Fruit fly (Drosophila melanogaster) whole organism, prepupa: ENCODE results near the gene ago.

Source experiments
- Blimp-1 ChIP-seq: fragments of 200-800 bp; sonication (Bioruptor generic); optimal IDR thresholded peaks from 3 replicates; lab custom pipeline; 2017; ENCODE audit warnings: missing biosample characterization, missing genetic modification characterization, mild to moderate bottlenecking, moderate library complexity, missing genetic modification reagents
- CG10669 ChIP-seq: fragments of 200-800 bp; sonication (Bioruptor generic); optimal IDR thresholded peaks from 3 replicates; lab custom pipeline; 2018; ENCODE audit warnings: missing biosample characterization, mild to moderate bottlenecking, missing genetic modification characterization, moderate library complexity
- CG11294 ChIP-seq: fragments of 200-800 bp; sonication (Bioruptor generic); IDR thresholded peaks from 2 replicates; pipeline ENCODE4 v1.3.6; 2022; ENCODE audit warnings: missing biosample characterization, missing genetic modification characterization
- CG11762 ChIP-seq: fragments of 200-800 bp; sonication (Bioruptor generic); optimal IDR thresholded peaks from 3 replicates; lab custom pipeline; 2016; ENCODE audit warnings: missing biosample characterization, missing genetic modification characterization; ENCODE audit not compliant: insufficient read depth
- CG11902 ChIP-seq: fragments of 200-800 bp; sonication (Bioruptor generic); optimal IDR thresholded peaks from 3 replicates; lab custom pipeline; 2016; ENCODE audit warnings: missing biosample characterization, missing genetic modification characterization
- CG1621 ChIP-seq: fragments of 200-800 bp; sonication (Bioruptor generic); optimal IDR thresholded peaks from 3 replicates; lab custom pipeline; 2018; ENCODE audit warnings: missing biosample characterization, mild to moderate bottlenecking, missing genetic modification characterization
- CG16779 ChIP-seq: fragments of 200-800 bp; sonication (Bioruptor generic); optimal IDR thresholded peaks from 3 replicates; lab custom pipeline; 2017; ENCODE audit warnings: missing biosample characterization, mild to moderate bottlenecking, missing genetic modification characterization
- CG3032 ChIP-seq: fragments of 200-800 bp; optimal IDR thresholded peaks from 2 replicates; lab custom pipeline; 2019; ENCODE audit warnings: missing biosample characterization, mild to moderate bottlenecking, missing genetic modification characterization, moderate library complexity
- CG31627 ChIP-seq: fragments of 200-800 bp; sonication (Bioruptor generic); optimal IDR thresholded peaks from 3 replicates; lab custom pipeline; 2016; ENCODE audit warnings: missing biosample characterization, missing genetic modification characterization
- CG32006 ChIP-seq: fragments of 200-800 bp; sonication (Bioruptor generic); optimal IDR thresholded peaks from 3 replicates; lab custom pipeline; 2017; ENCODE audit warnings: missing biosample characterization, mild to moderate bottlenecking, missing genetic modification characterization
- CG34406 ChIP-seq: fragments of 200-800 bp; sonication (Bioruptor generic); optimal IDR thresholded peaks from 3 replicates; lab custom pipeline; 2016; ENCODE audit warnings: missing biosample characterization, missing genetic modification characterization
- CG3919 ChIP-seq: fragments of 200-800 bp; sonication (Bioruptor generic); optimal IDR thresholded peaks from 3 replicates; lab custom pipeline; 2016; ENCODE audit warnings: missing biosample characterization, missing genetic modification characterization
- CG4318 ChIP-seq: fragments of 200-800 bp; sonication (Bioruptor generic); optimal IDR thresholded peaks from 3 replicates; lab custom pipeline; 2017; ENCODE audit warnings: missing biosample characterization, mild to moderate bottlenecking, missing genetic modification characterization
- CG6163 ChIP-seq: fragments of 200-800 bp; sonication (Bioruptor generic); IDR thresholded peaks from 3 replicates; pipeline ENCODE4 v1.3.6; 2022; ENCODE audit warnings: missing biosample characterization, missing genetic modification characterization
- CG6276 ChIP-seq: fragments of 200-800 bp; sonication (Bioruptor generic); optimal IDR thresholded peaks from 2 replicates; lab custom pipeline; 2017; ENCODE audit warnings: missing biosample characterization, mild to moderate bottlenecking, missing genetic modification characterization
- CG6808 ChIP-seq: fragments of 200-800 bp; sonication (Bioruptor generic); optimal IDR thresholded peaks from 3 replicates; lab custom pipeline; 2017; ENCODE audit warnings: missing biosample characterization, missing genetic modification characterization, mild to moderate bottlenecking, moderate library complexity, missing genetic modification reagents
- CG8119 ChIP-seq: fragments of 200-800 bp; sonication (Bioruptor generic); IDR thresholded peaks from 3 replicates; pipeline ENCODE4 v1.3.6; 2022; ENCODE audit warnings: missing biosample characterization, missing genetic modification characterization
- CG8319 ChIP-seq: fragments of 200-800 bp; sonication (Bioruptor generic); optimal IDR thresholded peaks from 3 replicates; lab custom pipeline; 2016; ENCODE audit warnings: missing biosample characterization, missing genetic modification characterization
- CG8632 ChIP-seq: fragments of 200-800 bp; sonication (Bioruptor generic); optimal IDR thresholded peaks from 3 replicates; lab custom pipeline; 2016; ENCODE audit warnings: missing biosample characterization, missing genetic modification characterization
- Eip75B ChIP-seq: fragments of 200-800 bp; sonication (Bioruptor generic); optimal IDR thresholded peaks from 3 replicates; lab custom pipeline; 2016; ENCODE audit warnings: missing biosample characterization, missing genetic modification characterization
- Eip78C ChIP-seq: fragments of 200-800 bp; sonication (Bioruptor generic); peaks from one replicate; lab custom pipeline; 2016; ENCODE audit warnings: missing biosample characterization, missing genetic modification characterization
- Eip93F ChIP-seq: fragments of 200-800 bp; sonication (Bioruptor generic); optimal IDR thresholded peaks from 2 replicates; lab custom pipeline; 2016; ENCODE audit warnings: missing biosample characterization, mild to moderate bottlenecking, missing genetic modification characterization
- Ets21C ChIP-seq: fragments of 200-800 bp; sonication (Bioruptor generic); optimal IDR thresholded peaks from 3 replicates; lab custom pipeline; 2016; ENCODE audit warnings: missing biosample characterization, missing genetic modification characterization
- Ets96B ChIP-seq: fragments of 200-800 bp; optimal IDR thresholded peaks from 2 replicates; lab custom pipeline; 2019; ENCODE audit warnings: missing biosample characterization, mild to moderate bottlenecking, missing genetic modification characterization, moderate library complexity
- Gug ChIP-seq: fragments of 200-800 bp; sonication (Bioruptor generic); IDR thresholded peaks from 2 replicates; pipeline ENCODE4 v1.3.6; 2022; ENCODE audit warnings: missing biosample characterization, missing genetic modification characterization
- Hr38 ChIP-seq: sonication (Bioruptor generic); optimal IDR thresholded peaks from 2 replicates; lab custom pipeline; 2016; ENCODE audit warnings: missing biosample characterization, missing genetic modification characterization
- Hr39 ChIP-seq: fragments of 200-800 bp; sonication (Bioruptor generic); optimal IDR thresholded peaks from 2 replicates; lab custom pipeline; 2016; ENCODE audit warnings: missing biosample characterization, missing genetic modification characterization
- Hr4 ChIP-seq: fragments of 200-800 bp; sonication (Bioruptor generic); optimal IDR thresholded peaks from 3 replicates; lab custom pipeline; 2016; ENCODE audit warnings: missing biosample characterization, missing genetic modification characterization
- Lpt ChIP-seq: fragments of 200-800 bp; sonication (Bioruptor generic); optimal IDR thresholded peaks from 3 replicates; lab custom pipeline; 2016; ENCODE audit warnings: missing biosample characterization, missing genetic modification characterization
- Met ChIP-seq: fragments of 200-800 bp; sonication (Bioruptor generic); optimal IDR thresholded peaks from 3 replicates; lab custom pipeline; 2016; ENCODE audit warnings: missing biosample characterization, missing genetic modification characterization
- OdsH ChIP-seq: fragments of 200-800 bp; sonication (Bioruptor generic); optimal IDR thresholded peaks from 3 replicates; lab custom pipeline; 2016; ENCODE audit warnings: missing biosample characterization, missing genetic modification characterization
- Smox ChIP-seq: fragments of 200-800 bp; sonication (Bioruptor generic); optimal IDR thresholded peaks from 3 replicates; lab custom pipeline; 2016; ENCODE audit warnings: missing biosample characterization, missing genetic modification characterization
- Sox15 ChIP-seq: fragments of 200-800 bp; sonication (Bioruptor generic); optimal IDR thresholded peaks from 3 replicates; lab custom pipeline; 2016; ENCODE audit warnings: missing biosample characterization, missing genetic modification characterization
- achi ChIP-seq: fragments of 200-800 bp; sonication (Bioruptor generic); optimal IDR thresholded peaks from 3 replicates; lab custom pipeline; 2016; ENCODE audit warnings: missing biosample characterization, missing genetic modification characterization
- acj6 ChIP-seq: fragments of 200-800 bp; sonication (Bioruptor generic); optimal IDR thresholded peaks from 3 replicates; lab custom pipeline; 2016; ENCODE audit warnings: missing biosample characterization, missing genetic modification characterization
- cyc ChIP-seq: fragments of 200-800 bp; sonication (Bioruptor generic); optimal IDR thresholded peaks from 3 replicates; lab custom pipeline; 2016; ENCODE audit warnings: missing biosample characterization, missing genetic modification characterization
- dac ChIP-seq: fragments of 200-800 bp; sonication (Bioruptor generic); optimal IDR thresholded peaks from 2 replicates; lab custom pipeline; 2017; ENCODE audit warnings: missing biosample characterization, mild to moderate bottlenecking, missing genetic modification characterization
- dsx ChIP-seq: fragments of 200-800 bp; optimal IDR thresholded peaks from 3 replicates; lab custom pipeline; 2019; ENCODE audit warnings: missing biosample characterization, mild to moderate bottlenecking, missing genetic modification characterization, moderate library complexity; ENCODE audit not compliant: poor library complexity, severe bottlenecking
- eg ChIP-seq: fragments of 200-800 bp; sonication (Bioruptor generic); IDR thresholded peaks from 3 replicates; pipeline ENCODE4 v1.3.6; 2022; ENCODE audit warnings: missing biosample characterization, missing genetic modification characterization
- esn ChIP-seq: fragments of 200-800 bp; sonication (Bioruptor generic); optimal IDR thresholded peaks from 2 replicates; lab custom pipeline; 2016; ENCODE audit warnings: missing biosample characterization, mild to moderate bottlenecking, missing genetic modification characterization, moderate library complexity
- fd59A ChIP-seq: fragments of 200-800 bp; sonication (Bioruptor generic); optimal IDR thresholded peaks from 2 replicates; lab custom pipeline; 2017; ENCODE audit warnings: missing biosample characterization, mild to moderate bottlenecking, missing genetic modification characterization, missing genetic modification reagents
- fd85E ChIP-seq: fragments of 200-800 bp; sonication (Bioruptor generic); optimal IDR thresholded peaks from 3 replicates; lab custom pipeline; 2016; ENCODE audit warnings: missing biosample characterization, missing genetic modification characterization
- fkh ChIP-seq: fragments of 200-800 bp; sonication (Bioruptor generic); optimal IDR thresholded peaks from 3 replicates; lab custom pipeline; 2017; ENCODE audit warnings: missing biosample characterization, mild to moderate bottlenecking, missing genetic modification characterization, moderate library complexity
- lz ChIP-seq: fragments of 200-800 bp; sonication (Bioruptor generic); optimal IDR thresholded peaks from 3 replicates; lab custom pipeline; 2016; ENCODE audit warnings: missing biosample characterization, missing genetic modification characterization
- net ChIP-seq: fragments of 200-800 bp; sonication (Bioruptor generic); optimal IDR thresholded peaks from 3 replicates; lab custom pipeline; 2016; ENCODE audit warnings: missing biosample characterization, missing genetic modification characterization
- pdm3 ChIP-seq: fragments of 200-800 bp; sonication (Bioruptor generic); optimal IDR thresholded peaks from 3 replicates; lab custom pipeline; 2016; ENCODE audit warnings: missing biosample characterization, missing genetic modification characterization
- salr ChIP-seq, 2 experiments: fragments of 200-800 bp; sonication (Bioruptor generic); optimal IDR thresholded peaks; 3 replicates each; lab custom pipeline; 2016 to 2018; ENCODE audit warnings: missing biosample characterization in 2 of 2, missing genetic modification characterization in 2 of 2, mild to moderate bottlenecking in 1 of 2
- spab ChIP-seq: fragments of 200-800 bp; sonication (Bioruptor generic); optimal IDR thresholded peaks from 2 replicates; lab custom pipeline; 2017; ENCODE audit warnings: missing biosample characterization, mild to moderate bottlenecking, missing genetic modification characterization, missing genetic modification reagents
- ss ChIP-seq, 2 experiments: fragments of 200-800 bp; sonication (Bioruptor generic); optimal IDR thresholded peaks; 2 replicates in 1 of 2; 3 replicates in 1 of 2; lab custom pipeline; 2017 to 2018; ENCODE audit warnings: mild to moderate bottlenecking in 2 of 2, missing biosample characterization in 2 of 2, missing genetic modification characterization in 2 of 2, moderate library complexity in 1 of 2
- svp ChIP-seq: fragments of 200-800 bp; sonication (Bioruptor generic); peaks from one replicate; lab custom pipeline; 2016; ENCODE audit warnings: missing biosample characterization, missing genetic modification characterization
- topi ChIP-seq: fragments of 200-800 bp; sonication (Bioruptor generic); optimal IDR thresholded peaks from 3 replicates; lab custom pipeline; 2016; ENCODE audit warnings: missing biosample characterization, missing genetic modification characterization
- vri ChIP-seq: fragments of 200-800 bp; sonication (Bioruptor generic); optimal IDR thresholded peaks from 3 replicates; lab custom pipeline; 2016; ENCODE audit warnings: missing biosample characterization, mild to moderate bottlenecking, missing genetic modification characterization

The ago gene

dm6 chr3L:4254301-4254834 is at the start of gene ago, which contains the start of gene CG1265:
Gene ago (minus strand): TSS chr3L:4254306.
Gene CG1265 (plus strand): TSS chr3L:4254776.
- no peak for TF ChIP-seq CG1621 (tag; lab: Kevin White, UChicago)
- peak; percentile 21 for TF ChIP-seq fkh (GFP tag; lab: Kevin White, UChicago)
- no peak for TF ChIP-seq Hr38
- no peak for TF ChIP-seq Lpt (GFP tag; lab: Kevin White, UChicago)
- TF ChIP-seq CG8632: peak; percentile 51
- TF ChIP-seq spab (GFP tag; lab: Kevin White, UChicago): no peak
- TF ChIP-seq OdsH (GFP tag; lab: Kevin White, UChicago): peak; percentile 31
- no peak for TF ChIP-seq Blimp-1 (GFP tag; lab: Kevin White, UChicago)
- peak; percentile 0 for TF ChIP-seq CG11762
- peak; percentile 18 for TF ChIP-seq cyc
- TF ChIP-seq vri: no peak
- TF ChIP-seq CG6163: no peak
- TF ChIP-seq net (GFP tag; lab: Kevin White, UChicago): no peak
- peak; percentile 28 for TF ChIP-seq Ets96B (tag; lab: Kevin White, UChicago)
- TF ChIP-seq Ets21C: no peak
- TF ChIP-seq Gug (GFP tag; lab: Robert Waterston, UW): no peak
- TF ChIP-seq Smox: no peak
- TF ChIP-seq CG31627: peak; percentile 37
- no peak for TF ChIP-seq eg (GFP tag; lab: Robert Waterston, UW)
- no peak for TF ChIP-seq fd59A (GFP tag; lab: Kevin White, UChicago)
- TF ChIP-seq Eip78C (GFP tag; lab: Kevin White, UChicago): peak; percentile 63
- TF ChIP-seq dac: no peak
- TF ChIP-seq CG34406 (GFP tag; lab: Kevin White, UChicago): peak; percentile 40
- TF ChIP-seq svp (GFP tag; lab: Kevin White, UChicago): no peak
- TF ChIP-seq pdm3 (GFP tag; lab: Kevin White, UChicago): peak; percentile 21
- no peak for TF ChIP-seq topi (GFP tag; lab: Kevin White, UChicago)
- peak; percentile 48 for TF ChIP-seq CG32006 (GFP tag; lab: Kevin White, UChicago)
- no peak for TF ChIP-seq CG8119 (GFP tag; lab: Robert Waterston, UW)
- TF ChIP-seq Met (GFP tag; lab: Kevin White, UChicago): peak; percentile 20
- peak; percentile 67 for TF ChIP-seq CG3032 (tag; lab: Kevin White, UChicago)
- TF ChIP-seq ss (GFP tag; optimal IDR thresholded peaks at IDR 0.05; lab: Kevin White, UChicago): peak in 1 of 2 experiments; percentile 10
- no peak for TF ChIP-seq Eip93F (GFP tag; lab: Kevin White, UChicago)
- TF ChIP-seq CG6276 (GFP tag; lab: Kevin White, UChicago): no peak
- no peak for TF ChIP-seq CG10669 (GFP tag; lab: Kevin White, UChicago)
- TF ChIP-seq CG11294: no peak
- peak; percentile 41 for TF ChIP-seq Hr4
- TF ChIP-seq acj6 (GFP tag; lab: Kevin White, UChicago): peak; percentile 42
- TF ChIP-seq Sox15: no peak
- peak in 1 of 2 experiments; percentile 36 for TF ChIP-seq salr (GFP tag; optimal IDR thresholded peaks at IDR 0.05; lab: Kevin White, UChicago)
- no peak for TF ChIP-seq CG8319 (GFP tag; lab: Kevin White, UChicago)
- peak; percentile 31 for TF ChIP-seq Hr39
- TF ChIP-seq esn: peak; percentile 40
- no peak for TF ChIP-seq CG16779
- peak; percentile 4 for TF ChIP-seq CG11902 (GFP tag; lab: Kevin White, UChicago)
- TF ChIP-seq Eip75B (GFP tag; lab: Kevin White, UChicago): peak; percentile 23
- TF ChIP-seq dsx (GFP tag; lab: Kevin White, UChicago): no peak
- TF ChIP-seq lz: peak; percentile 51
- TF ChIP-seq fd85E (GFP tag; lab: Kevin White, UChicago): no peak
- TF ChIP-seq CG3919 (GFP tag; lab: Kevin White, UChicago): no peak
- TF ChIP-seq CG4318 (GFP tag; lab: Kevin White, UChicago): no peak
- peak; percentile 1 for TF ChIP-seq CG6808 (GFP tag; lab: Kevin White, UChicago)
- TF ChIP-seq achi (GFP tag; lab: Kevin White, UChicago): peak; percentile 39
